Fruit fly (Drosophila melanogaster) whole organism: ENCODE results near the gene CG9427.

Experiments
- CG8478 ChIP-seq: fragments of >200 bp; optimal IDR thresholded peaks from 2 replicates; lab custom pipeline; 2018; ENCODE audit warnings: inconsistent platforms
- Dll ChIP-seq: fragments of >200 bp; optimal IDR thresholded peaks from 2 replicates; lab custom pipeline; 2017
- EcR ChIP-seq, 2 experiments: fragments of >200 bp; optimal IDR thresholded peaks; 2 replicates each; lab custom pipeline; 2017; ENCODE audit warnings: missing biosample characterization in 2 of 2, missing genetic modification characterization in 2 of 2, missing genetic modification reagents in 2 of 2
- psq ChIP-seq: fragments of >200 bp; optimal IDR thresholded peaks from 2 replicates; lab custom pipeline; 2017
- usp ChIP-seq: fragments of >200 bp; optimal IDR thresholded peaks from 2 replicates; lab custom pipeline; 2017; ENCODE audit warnings: missing biosample characterization, missing genetic modification characterization, mixed read lengths

DNA sequence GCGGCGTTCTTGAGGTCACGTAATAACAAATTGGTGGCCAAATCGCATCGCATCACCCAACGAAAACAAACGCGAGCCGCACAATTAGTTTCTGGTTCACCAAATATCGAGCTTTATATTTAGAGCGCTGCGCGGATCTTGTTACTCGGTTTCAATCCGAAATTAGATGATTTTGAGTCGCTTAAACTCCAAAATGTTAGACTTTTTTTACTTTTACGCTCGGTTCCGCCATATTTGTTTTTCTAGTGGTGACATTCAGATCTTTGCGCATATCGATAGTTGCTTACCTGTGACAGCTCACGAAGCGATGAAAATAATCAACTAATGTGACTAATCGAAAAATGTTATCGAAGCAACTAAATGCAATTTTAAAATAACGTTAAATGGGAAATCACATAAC is 10.6 kb upstream of the CG9427 start, which contains the start of gene Scm:
- TF ChIP-seq EcR (GFP tag; optimal IDR thresholded peaks at IDR 0.05; lab: Kevin White, UChicago) (no peak), psq (lab: Kevin White, UChicago) (no peak), usp (no peak), Dll (no peak), CG8478 (lab: Kevin White, UChicago) (no peak)
